Fruit fly (Drosophila melanogaster): ENCODE measurements around the gene CG12301.

DNA sequence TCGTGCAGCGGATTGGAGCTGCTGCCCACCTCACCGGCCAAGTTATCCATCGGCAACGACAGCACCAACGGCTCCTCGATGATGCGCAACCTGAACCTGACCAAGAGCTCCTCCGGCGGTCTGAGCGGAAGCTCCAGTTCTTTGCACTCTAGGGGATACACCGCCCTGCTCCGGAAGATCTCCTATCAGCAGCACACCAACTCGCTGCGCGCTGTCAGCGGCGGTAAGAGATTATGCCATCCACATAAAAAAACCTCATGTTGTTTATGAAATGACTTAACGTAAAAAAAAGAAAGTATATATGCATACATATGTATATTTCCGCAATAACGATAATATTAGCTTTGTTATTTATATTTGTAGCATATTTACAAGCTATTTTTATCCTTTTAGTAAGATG is 11.9 kb upstream of the CG12301 start:
- TF ChIP-seq Met (GFP tag; optimal IDR thresholded peaks at IDR 0.05) (no peak), vri (GFP tag; optimal IDR thresholded peaks at IDR 0.05) (no peak), dsx (GFP tag; optimal IDR thresholded peaks at IDR 0.05; ENCODE audit: poor library complexity, severe bottlenecking) (no peak), Eip75B (GFP tag; optimal IDR thresholded peaks at IDR 0.05) (no peak), CG31627 (GFP tag; optimal IDR thresholded peaks at IDR 0.05) (no peak)

All from whole organism, prepupa.